Fruit fly (Drosophila melanogaster): ENCODE results near the gene Rpn7.

The Rpn7 gene

DNA sequence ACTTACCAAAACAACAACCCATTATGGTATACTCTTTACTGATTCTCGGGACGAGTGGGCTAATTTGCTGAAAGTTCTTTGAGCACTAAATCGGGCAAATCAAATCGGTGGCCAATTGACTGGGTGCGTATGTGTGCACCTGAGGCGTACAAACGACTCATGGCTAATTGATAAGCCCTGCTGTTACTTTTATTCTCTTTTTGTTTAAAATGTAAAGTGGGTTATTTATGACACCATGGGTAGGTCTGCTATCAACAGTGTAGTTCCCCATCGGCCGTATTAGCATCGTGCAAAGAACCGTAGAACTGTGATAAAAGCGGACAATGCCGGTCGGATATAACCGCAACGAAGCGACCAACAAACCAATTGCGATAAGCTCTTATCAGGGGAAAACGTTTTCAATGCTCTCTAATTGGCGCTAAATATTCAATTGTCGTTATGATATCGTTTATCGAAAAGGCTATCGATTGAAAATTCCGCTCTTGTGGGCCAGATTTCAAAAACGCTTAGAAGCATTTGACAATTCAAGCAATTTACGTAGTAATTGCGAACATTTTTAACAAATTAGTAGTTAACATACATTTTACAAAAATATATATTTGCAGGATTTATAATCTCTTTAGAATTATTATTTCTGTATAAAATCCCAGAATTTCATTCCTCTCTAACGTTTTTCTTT is 14.5 kb downstream of the Rpn7 start, which contains the start of gene CG34288 (continued):
- TF ChIP-seq Vsx1 (GFP tag; optimal IDR thresholded peaks at IDR 0.05), result peak; percentile 96
- no peak for TF ChIP-seq Dip3 (GFP tag; optimal IDR thresholded peaks at IDR 0.05)
- no peak for TF ChIP-seq CG1792 (GFP tag; optimal IDR thresholded peaks at IDR 0.05)
- no peak for TF ChIP-seq CG9215 (GFP tag; IDR thresholded peaks at IDR 0.05)
- no peak for TF ChIP-seq CG5953 (GFP tag; IDR thresholded peaks at IDR 0.05)
- 0 out of 3 replicates have a peak, but pooled peaks have one; percentile 36 for TF ChIP-seq CG6175 (GFP tag; IDR thresholded peaks at IDR 0.05)
- 0 out of 2 replicates have a peak, but pooled peaks have one; percentile 5 for TF ChIP-seq toy (GFP tag; IDR thresholded peaks at IDR 0.05)
- TF ChIP-seq stwl (tag; optimal IDR thresholded peaks at IDR 0.05), result no peak
- TF ChIP-seq gcm2 (GFP tag; optimal IDR thresholded peaks at IDR 0.05), result no peak
- peak; percentile 25; the same call in 1 of the 3 replicates for TF ChIP-seq CG6791 (GFP tag; IDR thresholded peaks at IDR 0.05; ENCODE audit: partially characterized antibody)
- TF ChIP-seq Myb (GFP tag; optimal IDR thresholded peaks at IDR 0.05), result no peak
- TF ChIP-seq Xrp1 (GFP tag; IDR thresholded peaks at IDR 0.05), result peak; percentile 41; the same call in 1 of the 2 replicates
- no peak for TF ChIP-seq CG7745 (tag; optimal IDR thresholded peaks at IDR 0.05)
- peak; percentile 51; the same call in 1 of the 2 replicates for TF ChIP-seq Taf1 (GFP tag; IDR thresholded peaks at IDR 0.05)
- TF ChIP-seq Lim3 (GFP tag; IDR thresholded peaks at IDR 0.05), result no peak
- TF ChIP-seq ftz-f1 (GFP tag; optimal IDR thresholded peaks at IDR 0.05), result no peak
- peak; percentile 59; the same call in 2 of the 3 replicates for TF ChIP-seq dysf (GFP tag; IDR thresholded peaks at IDR 0.05)
- no peak for TF ChIP-seq zf30C (GFP tag; optimal IDR thresholded peaks at IDR 0.05)
- TF ChIP-seq gt (GFP tag; IDR thresholded peaks at IDR 0.05), result no peak
- TF ChIP-seq Rx (GFP tag; IDR thresholded peaks at IDR 0.05), result no peak
- no peak for TF ChIP-seq CG3065 (GFP tag; optimal IDR thresholded peaks at IDR 0.05)
- peak; percentile 35 for TF ChIP-seq Nf-YA (GFP tag; IDR thresholded peaks at IDR 0.05)
- TF ChIP-seq ttk (GFP tag; IDR thresholded peaks at IDR 0.05), result peak; percentile 31; the same call in 1 of the 2 replicates
- TF ChIP-seq D19A (tag; optimal IDR thresholded peaks at IDR 0.05), result no peak
- TF ChIP-seq maf-S (GFP tag; optimal IDR thresholded peaks at IDR 0.05), result peak; percentile 4
- peak; percentile 26 for TF ChIP-seq shn (GFP tag; optimal IDR thresholded peaks at IDR 0.05)
- TF ChIP-seq CG6254 (GFP tag; optimal IDR thresholded peaks at IDR 0.05), result no peak
- TF ChIP-seq eyg (GFP tag; optimal IDR thresholded peaks at IDR 0.05), result no peak
- TF ChIP-seq CG11560 (tag; IDR thresholded peaks at IDR 0.05), result no peak
- no peak for TF ChIP-seq CG1529 (GFP tag; optimal IDR thresholded peaks at IDR 0.05)
- TF ChIP-seq CG9727 (GFP tag; optimal IDR thresholded peaks at IDR 0.05), result no peak
- no peak for TF ChIP-seq odd (GFP tag; optimal IDR thresholded peaks at IDR 0.05)
- no peak for TF ChIP-seq lola (GFP tag; optimal IDR thresholded peaks at IDR 0.05)
- TF ChIP-seq CG2129 (GFP tag; IDR thresholded peaks at IDR 0.05; ENCODE audit: partially characterized antibody), result no peak
- no peak for TF ChIP-seq fu2 (GFP tag; optimal IDR thresholded peaks at IDR 0.05)
- peak; percentile 85 for TF ChIP-seq E2f2 (GFP tag; IDR thresholded peaks at IDR 0.05)
- no peak for TF ChIP-seq Mes4 (GFP tag; optimal IDR thresholded peaks at IDR 0.05)
- peak; percentile 13; the same call in 1 of the 2 replicates for TF ChIP-seq chm (GFP tag; IDR thresholded peaks at IDR 0.05)
- no peak for TF ChIP-seq CG16815 (GFP tag; optimal IDR thresholded peaks at IDR 0.05)
- no peak for TF ChIP-seq CG6683 (GFP tag; optimal IDR thresholded peaks at IDR 0.05)
- no peak for TF ChIP-seq CG2116 (GFP tag; optimal IDR thresholded peaks at IDR 0.05)
- no peak for TF ChIP-seq CG3407 (GFP tag; optimal IDR thresholded peaks at IDR 0.05)
- TF ChIP-seq CG12659 (GFP tag; optimal IDR thresholded peaks at IDR 0.05), result no peak
- TF ChIP-seq CG10321 (GFP tag; IDR thresholded peaks at IDR 0.05), result no peak
- TF ChIP-seq ash1 (GFP tag; optimal IDR thresholded peaks at IDR 0.05), result no peak
- no peak for TF ChIP-seq nerfin-1 (tag; optimal IDR thresholded peaks at IDR 0.05)
- 0 out of 2 replicates have a peak, but pooled peaks have one; percentile 22 for TF ChIP-seq CG4730 (GFP tag; IDR thresholded peaks at IDR 0.05)
- TF ChIP-seq br (optimal IDR thresholded peaks at IDR 0.05), result no peak
- TF ChIP-seq CG7786 (GFP tag; optimal IDR thresholded peaks at IDR 0.05), result peak; percentile 7
- TF ChIP-seq pros (GFP tag; optimal IDR thresholded peaks at IDR 0.05), result no peak
- peak; percentile 26; the same call in 1 of the 2 replicates for TF ChIP-seq lmd (GFP tag; IDR thresholded peaks at IDR 0.05)
